Fruit fly (Drosophila melanogaster): ENCODE results near the gene TfIIA-L.

Gene TfIIA-L

dm6 chr3R:27281022-27281810, 30.3 kb downstream of the TfIIA-L start (continued):
- TF ChIP-seq Nf-YB (GFP tag; optimal IDR thresholded peaks at IDR 0.05) (peak; percentile 81), shn (GFP tag; optimal IDR thresholded peaks at IDR 0.05) (peak; percentile 96), usp (GFP tag; optimal IDR thresholded peaks at IDR 0.05) (no peak), eyg (GFP tag; optimal IDR thresholded peaks at IDR 0.05) (peak; percentile 90), grn (GFP tag; optimal IDR thresholded peaks at IDR 0.05) (peak; percentile 76), CG12391 (tag; optimal IDR thresholded peaks at IDR 0.05) (peak; percentile 94), bbx (GFP tag; IDR thresholded peaks at IDR 0.05; ENCODE audit: partially characterized antibody) (peak; percentile 60), sens-2 (GFP tag; IDR thresholded peaks at IDR 0.05) (peak; percentile 90), HmgD (GFP tag; optimal IDR thresholded peaks at IDR 0.05) (peak; percentile 90), CG7928 (GFP tag; optimal IDR thresholded peaks at IDR 0.05) (peak; percentile 77), lov (optimal IDR thresholded peaks at IDR 0.05) (no peak), lov (GFP tag; IDR thresholded peaks at IDR 0.05) (peak; percentile 97), emc (GFP tag; optimal IDR thresholded peaks at IDR 0.05) (peak; percentile 91), Antp (GFP tag; optimal IDR thresholded peaks at IDR 0.05) (peak; percentile 97), al (GFP tag; IDR thresholded peaks at IDR 0.05) (peak; percentile 94), dmrt11E (tag; optimal IDR thresholded peaks at IDR 0.05) (peak; percentile 88), CrebB (tag; optimal IDR thresholded peaks at IDR 0.05) (peak; percentile 96), sug (tag; optimal IDR thresholded peaks at IDR 0.05) (peak; percentile 84), slou (GFP tag; optimal IDR thresholded peaks at IDR 0.05) (peak; percentile 75), CG14965 (GFP tag; optimal IDR thresholded peaks at IDR 0.05; ENCODE audit: borderline replicate concordance) (peak; percentile 68), CTCF (GFP tag; optimal IDR thresholded peaks at IDR 0.05) (peak; percentile 66), CG6254 (GFP tag; optimal IDR thresholded peaks at IDR 0.05) (peak; percentile 91), CoRest (tag; optimal IDR thresholded peaks at IDR 0.05) (peak; percentile 94), CG13424 (tag; optimal IDR thresholded peaks at IDR 0.05) (peak; percentile 91), cg (GFP tag; optimal IDR thresholded peaks at IDR 0.05) (peak; percentile 94), zfh2 (GFP tag; optimal IDR thresholded peaks at IDR 0.05) (peak; percentile 96), CG17829 (tag; optimal IDR thresholded peaks at IDR 0.05) (peak; percentile 87), Neu2 (GFP tag; optimal IDR thresholded peaks at IDR 0.05; ENCODE audit: borderline replicate concordance) (peak; percentile 58), CG10321 (GFP tag; IDR thresholded peaks at IDR 0.05) (peak; percentile 74), B-H1 (GFP tag; IDR thresholded peaks at IDR 0.05) (peak; percentile 95), CG11247 (GFP tag; IDR thresholded peaks at IDR 0.05) (peak; percentile 94), fd3F (GFP tag; optimal IDR thresholded peaks at IDR 0.05) (peak; percentile 95), CG2116 (GFP tag; optimal IDR thresholded peaks at IDR 0.05) (peak; percentile 65), sob (GFP tag; IDR thresholded peaks at IDR 0.05) (peak; percentile 94), CG3407 (GFP tag; optimal IDR thresholded peaks at IDR 0.05) (peak; percentile 91), gsb (GFP tag; IDR thresholded peaks at IDR 0.05) (peak; percentile 95), Eip74EF (GFP tag; optimal IDR thresholded peaks at IDR 0.05) (peak in 1 of 2 experiments; percentile 88), dysf (GFP tag; IDR thresholded peaks at IDR 0.05) (peak; percentile 97), CG10209 (GFP tag; optimal IDR thresholded peaks at IDR 0.05) (peak; percentile 96), Stat92E (GFP tag; optimal IDR thresholded peaks at IDR 0.05) (peak in 1 of 3 experiments; percentile 63), CG17568 (GFP tag; optimal IDR thresholded peaks at IDR 0.05) (peak; percentile 90), MESR4 (GFP tag; optimal IDR thresholded peaks at IDR 0.05) (peak; percentile 63), Ets65A (GFP tag) (peak; percentile 99), TFAM (GFP tag; optimal IDR thresholded peaks at IDR 0.05) (peak; percentile 82), phol (tag; optimal IDR thresholded peaks at IDR 0.05) (peak; percentile 91), C15 (GFP tag; IDR thresholded peaks at IDR 0.05) (peak; percentile 93), gem (tag; optimal IDR thresholded peaks at IDR 0.05) (peak; percentile 97), lbe (GFP tag; optimal IDR thresholded peaks at IDR 0.05) (peak; percentile 89), hb (GFP tag; IDR thresholded peaks at IDR 0.05; ENCODE audit: partially characterized antibody) (0 out of 3 replicates have a peak, but pooled peaks have one; percentile 54)

All from whole organism, embryonic.